Fruit fly (Drosophila melanogaster): Measurements from ENCODE around the gene CtsL3.

- TF ChIP-seq Hr39 (optimal IDR thresholded peaks at IDR 0.05), result no peak
- no peak for TF ChIP-seq CG2678 (tag; optimal IDR thresholded peaks at IDR 0.05)
- TF ChIP-seq CG1233 (GFP tag; optimal IDR thresholded peaks at IDR 0.05), result no peak
- TF ChIP-seq CG32772 (GFP tag; IDR thresholded peaks at IDR 0.05), result no peak
- TF ChIP-seq CG31365 (tag; optimal IDR thresholded peaks at IDR 0.05), result no peak
- no peak for TF ChIP-seq CG32532 (GFP tag; IDR thresholded peaks at IDR 0.05)
- TF ChIP-seq ken (GFP tag; IDR thresholded peaks at IDR 0.05), result no peak
- no peak for TF ChIP-seq wek (GFP tag; optimal IDR thresholded peaks at IDR 0.05)
- TF ChIP-seq CG4820 (GFP tag; optimal IDR thresholded peaks at IDR 0.05), result no peak
- no peak for TF ChIP-seq fd96Cb (tag; optimal IDR thresholded peaks at IDR 0.05)
Observed at dm6 chr3R:5976717-5977116, 50.3 kb downstream of the CtsL3 start, which contains the start of gene Obp83b.

Measured in whole organism, embryonic.